Fruit fly (Drosophila melanogaster) whole organism, embryonic: Measurements from ENCODE around the gene CG33791.

ENCODE experiments used
- Asciz ChIP-seq: fragments of 200-800 bp; sonication (Bioruptor generic); optimal IDR thresholded peaks from 2 replicates; lab custom pipeline; 2017; ENCODE audit warnings: missing biosample characterization, mild to moderate bottlenecking, missing genetic modification characterization, missing genetic modification reagents
- Atf3 ChIP-seq: fragments of 200-800 bp; sonication (Bioruptor generic); optimal IDR thresholded peaks from 3 replicates; lab custom pipeline; 2016; ENCODE audit warnings: missing biosample characterization, missing genetic modification characterization
- CG11504 ChIP-seq: fragments of 200-800 bp; sonication (Bioruptor generic); optimal IDR thresholded peaks from 3 replicates; lab custom pipeline; 2019; ENCODE audit warnings: missing biosample characterization, mild to moderate bottlenecking, missing genetic modification characterization, moderate library complexity
- CG12659 ChIP-seq: fragments of 200-800 bp; sonication (Bioruptor generic); optimal IDR thresholded peaks from 3 replicates; lab custom pipeline; 2017; ENCODE audit warnings: mild to moderate bottlenecking, missing biosample characterization, missing genetic modification reagents, missing genetic modification characterization
- CG15601 ChIP-seq: fragments of 200-800 bp; sonication (Bioruptor generic); optimal IDR thresholded peaks from 3 replicates; lab custom pipeline; 2019; ENCODE audit warnings: missing biosample characterization, mild to moderate bottlenecking, missing genetic modification characterization, moderate library complexity
- CG15696 ChIP-seq: fragments of 200-800 bp; sonication (Bioruptor generic); optimal IDR thresholded peaks from 2 replicates; lab custom pipeline; 2019; ENCODE audit warnings: missing biosample characterization, mild to moderate bottlenecking, missing genetic modification characterization, moderate library complexity
- CG16813 ChIP-seq: fragments of 200-800 bp; sonication (Bioruptor generic); IDR thresholded peaks from 3 replicates; pipeline ENCODE4 v1.3.6; 2022; ENCODE audit warnings: missing biosample characterization, missing genetic modification characterization; ENCODE audit not compliant: partially characterized antibody
- CG17361 ChIP-seq: fragments of 200-800 bp; sonication (Bioruptor generic); IDR thresholded peaks from 3 replicates; pipeline ENCODE4 v1.3.6; 2022; ENCODE audit warnings: missing biosample characterization, missing genetic modification characterization
- CG18476 ChIP-seq: fragments of 200-800 bp; sonication (Bioruptor generic); optimal IDR thresholded peaks from 2 replicates; lab custom pipeline; 2016; ENCODE audit warnings: missing biosample characterization, mild to moderate bottlenecking, missing genetic modification characterization
- CG30020 ChIP-seq: fragments of 200-800 bp; optimal IDR thresholded peaks from 2 replicates; lab custom pipeline; 2019; ENCODE audit warnings: missing biosample characterization, mild to moderate bottlenecking, missing genetic modification characterization, moderate library complexity
- CG30403 ChIP-seq: fragments of 200-800 bp; sonication (Bioruptor generic); optimal IDR thresholded peaks from 3 replicates; lab custom pipeline; 2016; ENCODE audit warnings: missing biosample characterization, missing genetic modification characterization
- CG31388 ChIP-seq: fragments of 200-800 bp; sonication (Bioruptor generic); optimal IDR thresholded peaks from 2 replicates; lab custom pipeline; 2016; ENCODE audit warnings: missing biosample characterization, missing genetic modification characterization
- CG3163 ChIP-seq: fragments of 200-800 bp; sonication (Bioruptor generic); optimal IDR thresholded peaks from 3 replicates; lab custom pipeline; 2016; ENCODE audit warnings: missing biosample characterization, missing genetic modification characterization
- CG3281 ChIP-seq: fragments of 200-800 bp; sonication (Bioruptor generic); optimal IDR thresholded peaks from 3 replicates; lab custom pipeline; 2017; ENCODE audit warnings: missing biosample characterization, mild to moderate bottlenecking, missing genetic modification characterization
- CG4617 ChIP-seq: fragments of 200-800 bp; sonication (Bioruptor generic); optimal IDR thresholded peaks from 3 replicates; lab custom pipeline; 2016; ENCODE audit warnings: missing biosample characterization, missing genetic modification characterization, borderline replicate concordance
- CG6683 ChIP-seq: fragments of 200-800 bp; sonication (Bioruptor generic); optimal IDR thresholded peaks from 2 replicates; lab custom pipeline; 2017; ENCODE audit warnings: missing biosample characterization, mild to moderate bottlenecking, missing genetic modification characterization, missing genetic modification reagents
- CG7963 ChIP-seq: fragments of 200-800 bp; sonication (Bioruptor generic); IDR thresholded peaks from 3 replicates; pipeline ENCODE4 v1.3.6; 2022; ENCODE audit warnings: missing biosample characterization, missing genetic modification characterization; ENCODE audit not compliant: partially characterized antibody
- CG8388 ChIP-seq: fragments of 200-800 bp; sonication (Bioruptor generic); optimal IDR thresholded peaks from 2 replicates; lab custom pipeline; 2019; ENCODE audit warnings: missing biosample characterization, mild to moderate bottlenecking, missing genetic modification characterization, moderate library complexity
- CG9215 ChIP-seq: fragments of 200-800 bp; sonication (Bioruptor generic); IDR thresholded peaks from 2 replicates; pipeline ENCODE4 v1.3.6; 2022; ENCODE audit warnings: missing biosample characterization, missing genetic modification characterization
- Dbx ChIP-seq: fragments of 200-800 bp; sonication (Bioruptor generic); IDR thresholded peaks from 3 replicates; pipeline ENCODE4 v1.3.6; 2022; ENCODE audit warnings: missing biosample characterization, missing genetic modification characterization
- Elba2 ChIP-seq: fragments of 200-800 bp; sonication (Bioruptor generic); optimal IDR thresholded peaks from 3 replicates; lab custom pipeline; 2016; ENCODE audit warnings: missing biosample characterization, missing genetic modification characterization
- Fer1 ChIP-seq: fragments of 200-800 bp; sonication (Bioruptor generic); optimal IDR thresholded peaks from 2 replicates; lab custom pipeline; 2017; ENCODE audit warnings: missing biosample characterization, mild to moderate bottlenecking, missing genetic modification characterization
- Hey ChIP-seq: fragments of 200-800 bp; sonication (Bioruptor generic); optimal IDR thresholded peaks from 3 replicates; lab custom pipeline; 2018; ENCODE audit warnings: missing biosample characterization, mild to moderate bottlenecking, missing genetic modification characterization
- Jarid2 ChIP-seq: fragments of 200-800 bp; sonication (Bioruptor generic); optimal IDR thresholded peaks from 3 replicates; lab custom pipeline; 2017; ENCODE audit warnings: mild to moderate bottlenecking, missing biosample characterization, missing genetic modification reagents, missing genetic modification characterization
- MESR4 ChIP-seq: fragments of 200-800 bp; sonication (Bioruptor generic); optimal IDR thresholded peaks from 2 replicates; lab custom pipeline; 2018; ENCODE audit warnings: missing biosample characterization, mild to moderate bottlenecking, missing genetic modification characterization, moderate library complexity
- MTF-1 ChIP-seq: fragments of 200-800 bp; sonication (Bioruptor generic); optimal IDR thresholded peaks from 2 replicates; lab custom pipeline; 2018; ENCODE audit warnings: missing biosample characterization, mild to moderate bottlenecking, missing genetic modification characterization, borderline replicate concordance
- Med ChIP-seq: fragments of 200-800 bp; sonication (Bioruptor generic); peaks from one replicate; lab custom pipeline; 2016; ENCODE audit warnings: missing biosample characterization, missing genetic modification characterization, mild to moderate bottlenecking, inconsistent platforms, moderate library complexity
- NfI ChIP-seq: fragments of 200-800 bp; sonication (Bioruptor generic); optimal IDR thresholded peaks from 3 replicates; lab custom pipeline; 2018; ENCODE audit warnings: missing biosample characterization, mild to moderate bottlenecking, missing genetic modification characterization, moderate library complexity
- Rx ChIP-seq: fragments of 200-800 bp; sonication (Bioruptor generic); IDR thresholded peaks from 2 replicates; pipeline ENCODE4 v1.3.6; 2022; ENCODE audit warnings: missing biosample characterization, missing genetic modification characterization
- Trl ChIP-seq, 3 experiments: fragments of >200 bp in 2 of 3; fragments of 200-800 bp in 1 of 3; sonication (Bioruptor generic) in 1 of 3; optimal IDR thresholded peaks; 2 replicates in 1 of 3; 3 replicates in 2 of 3; lab custom pipeline; 2016 to 2017; ENCODE audit warnings: missing biosample characterization in 1 of 3, missing genetic modification characterization in 1 of 3
- ac ChIP-seq: fragments of 200-800 bp; sonication (Bioruptor generic); optimal IDR thresholded peaks from 3 replicates; lab custom pipeline; 2017; ENCODE audit warnings: missing biosample characterization, mild to moderate bottlenecking, missing genetic modification characterization
- amos ChIP-seq: fragments of 200-800 bp; sonication (Bioruptor generic); IDR thresholded peaks from 2 replicates; pipeline ENCODE4 v1.3.6; 2022; ENCODE audit warnings: missing biosample characterization, missing genetic modification characterization; ENCODE audit not compliant: partially characterized antibody
- ash1 ChIP-seq: fragments of 200-800 bp; sonication (Bioruptor generic); optimal IDR thresholded peaks from 2 replicates; lab custom pipeline; 2018; ENCODE audit warnings: missing biosample characterization, mild to moderate bottlenecking, missing genetic modification characterization
- chinmo ChIP-seq: fragments of 200-800 bp; sonication (Bioruptor generic); IDR thresholded peaks from 4 replicates; pipeline ENCODE4 v1.3.6; 2022; ENCODE audit warnings: missing biosample characterization, missing genetic modification characterization; ENCODE audit not compliant: partially characterized antibody
- crp ChIP-seq, 2 experiments: fragments of 200-800 bp; sonication (Bioruptor generic); optimal IDR thresholded peaks; 2 replicates in 1 of 2; 3 replicates in 1 of 2; lab custom pipeline; 2017; ENCODE audit warnings: missing biosample characterization in 2 of 2, missing genetic modification characterization in 2 of 2, mild to moderate bottlenecking in 1 of 2, moderate library complexity in 1 of 2
- cwo ChIP-seq: fragments of 200-800 bp; sonication (Bioruptor generic); optimal IDR thresholded peaks from 3 replicates; lab custom pipeline; 2017; ENCODE audit warnings: missing biosample characterization, missing genetic modification characterization, mild to moderate bottlenecking, moderate library complexity, missing genetic modification reagents
- danr ChIP-seq: fragments of 200-800 bp; sonication (Bioruptor generic); IDR thresholded peaks from 2 replicates; pipeline ENCODE4 v1.3.6; 2022; ENCODE audit warnings: missing biosample characterization, missing genetic modification characterization
- fru ChIP-seq: fragments of >200 bp; optimal IDR thresholded peaks from 2 replicates; lab custom pipeline; 2017
- kni ChIP-seq: fragments of 200-800 bp; sonication (Bioruptor generic); optimal IDR thresholded peaks from 3 replicates; lab custom pipeline; 2017; ENCODE audit warnings: mild to moderate bottlenecking, missing biosample characterization, missing genetic modification reagents, missing genetic modification characterization
- lilli ChIP-seq: fragments of 200-800 bp; sonication (Bioruptor generic); optimal IDR thresholded peaks from 3 replicates; lab custom pipeline; 2016; ENCODE audit warnings: missing biosample characterization, missing genetic modification characterization
- mirr ChIP-seq: fragments of 200-800 bp; sonication (Bioruptor generic); optimal IDR thresholded peaks from 3 replicates; lab custom pipeline; 2018; ENCODE audit warnings: missing biosample characterization, mild to moderate bottlenecking, missing genetic modification characterization
- zfh2 ChIP-seq: fragments of 200-800 bp; sonication (Bioruptor generic); optimal IDR thresholded peaks from 2 replicates; lab custom pipeline; 2016; ENCODE audit warnings: missing biosample characterization, missing genetic modification characterization

The CG33791 gene

dm6 chr3L:1568225-1569161, 34.3 kb upstream of the CG33791 start, which contains the start of gene CG7879 (continued):
- no peak for TF ChIP-seq CG3163 (GFP tag; lab: Kevin White, UChicago)
- no peak for TF ChIP-seq Hey
- TF ChIP-seq Rx (GFP tag; lab: Robert Waterston, UW): no peak

- peak; percentile 17 for TF ChIP-seq Fer1 (GFP tag; lab: Kevin White, UChicago)
- no peak for TF ChIP-seq lilli (GFP tag; lab: Kevin White, UChicago)
- peak; percentile 44 for TF ChIP-seq Med (GFP tag; lab: Kevin White, UChicago)
- peak; percentile 28 for TF ChIP-seq mirr
- TF ChIP-seq chinmo (GFP tag; lab: Robert Waterston, UW): peak; percentile 72; the same call in 2 of the 4 replicates
- no peak for TF ChIP-seq ash1 (GFP tag; lab: Kevin White, UChicago)
- peak; percentile 4 for TF ChIP-seq CG12659 (GFP tag; lab: Kevin White, UChicago)
- TF ChIP-seq CG30020: peak; percentile 67
- no peak for TF ChIP-seq Rx (GFP tag; lab: Robert Waterston, UW)
- no peak for TF ChIP-seq CG17361 (GFP tag; lab: Robert Waterston, UW)
- no peak for TF ChIP-seq CG7963 (GFP tag; lab: Robert Waterston, UW)
- TF ChIP-seq CG18476: no peak
- TF ChIP-seq danr (GFP tag; lab: Robert Waterston, UW): no peak
- no peak for TF ChIP-seq CG31388 (GFP tag; lab: Kevin White, UChicago)
- no peak for TF ChIP-seq CG6683 (GFP tag; lab: Kevin White, UChicago)
- no peak for TF ChIP-seq CG11504 (tag; lab: Kevin White, UChicago)
- no peak for TF ChIP-seq zfh2 (GFP tag; lab: Kevin White, UChicago)
- TF ChIP-seq Jarid2 (GFP tag; lab: Kevin White, UChicago): peak; percentile 48
- TF ChIP-seq CG15696 (tag; lab: Kevin White, UChicago): no peak
- peak in 1 of 2 experiments; percentile 3 for TF ChIP-seq Trl (optimal IDR thresholded peaks at IDR 0.05; lab: Kevin White, UChicago)
- TF ChIP-seq Trl (GFP tag; optimal IDR thresholded peaks at IDR 0.05; lab: Kevin White, UChicago): no peak
- TF ChIP-seq MTF-1: peak; percentile 8
- TF ChIP-seq CG3281 (GFP tag; lab: Kevin White, UChicago): peak; percentile 17
- TF ChIP-seq Asciz (GFP tag; lab: Kevin White, UChicago): no peak
- TF ChIP-seq CG15601 (tag; lab: Kevin White, UChicago): no peak
- TF ChIP-seq Atf3 (GFP tag; lab: Kevin White, UChicago): no peak
- TF ChIP-seq ac (GFP tag; lab: Kevin White, UChicago): no peak
- peak; percentile 33; the same call in 1 of the 2 replicates for TF ChIP-seq amos
- TF ChIP-seq MESR4: peak; percentile 74
- no peak for TF ChIP-seq fru (lab: Kevin White, UChicago)
- TF ChIP-seq NfI (GFP tag; lab: Kevin White, UChicago): no peak
- peak; percentile 76 for TF ChIP-seq CG4617 (GFP tag; lab: Kevin White, UChicago)
- TF ChIP-seq cwo (GFP tag; lab: Kevin White, UChicago): no peak
- no peak for TF ChIP-seq Elba2 (GFP tag; lab: Kevin White, UChicago)
- TF ChIP-seq CG30403 (GFP tag; lab: Kevin White, UChicago): no peak
- TF ChIP-seq CG16813 (GFP tag; lab: Robert Waterston, UW): 0 out of 3 replicates have a peak, but pooled peaks have one; percentile 15
- TF ChIP-seq kni (GFP tag; lab: Kevin White, UChicago): peak; percentile 42
- no peak for TF ChIP-seq CG9215 (GFP tag; lab: Robert Waterston, UW)
- TF ChIP-seq Dbx (GFP tag; lab: Robert Waterston, UW): 0 out of 3 replicates have a peak, but pooled peaks have one; percentile 26
- TF ChIP-seq Hey: no peak
- TF ChIP-seq CG8388 (GFP tag; lab: Kevin White, UChicago): no peak
- TF ChIP-seq crp (GFP tag; optimal IDR thresholded peaks at IDR 0.05; lab: Kevin White, UChicago): no peak
Observed at dm6 chr3L:1569162-1569965, 33.4 kb upstream of the CG33791 start, which contains the start of gene Tmep. Gene Tmep, plus strand, starts transcription at chr3L:1569181.
